Worm (Caenorhabditis elegans): ENCODE measurements around the gene sri-27.

sri-27 gene

DNA sequence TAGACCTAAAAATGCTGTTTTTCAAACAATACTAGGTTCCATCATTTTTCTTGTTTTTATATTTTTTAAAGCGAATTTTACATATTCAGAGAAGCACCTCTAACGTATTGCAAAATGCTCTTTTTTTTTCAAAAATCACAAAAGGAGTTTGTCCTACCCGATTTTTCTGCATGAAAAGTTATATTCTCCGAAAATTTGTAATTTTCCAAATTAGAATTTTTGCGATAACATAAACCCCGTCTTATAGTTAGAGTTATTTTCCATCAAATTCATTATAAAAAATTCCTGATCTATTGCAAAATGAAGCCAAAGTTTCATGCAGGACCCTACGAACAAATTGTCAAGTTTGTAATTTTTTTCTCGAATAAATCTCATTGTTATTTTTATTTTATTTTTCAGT, 17.0 kb upstream of the sri-27 start, which contains the start of gene srw-99:
srw-99 (plus strand) TSS at position 301 of the 400 bp plus-strand sequence.
- TF ChIP-seq cog-1 (tag; optimal IDR thresholded peaks at IDR 0.05) = no peak

DNA sequence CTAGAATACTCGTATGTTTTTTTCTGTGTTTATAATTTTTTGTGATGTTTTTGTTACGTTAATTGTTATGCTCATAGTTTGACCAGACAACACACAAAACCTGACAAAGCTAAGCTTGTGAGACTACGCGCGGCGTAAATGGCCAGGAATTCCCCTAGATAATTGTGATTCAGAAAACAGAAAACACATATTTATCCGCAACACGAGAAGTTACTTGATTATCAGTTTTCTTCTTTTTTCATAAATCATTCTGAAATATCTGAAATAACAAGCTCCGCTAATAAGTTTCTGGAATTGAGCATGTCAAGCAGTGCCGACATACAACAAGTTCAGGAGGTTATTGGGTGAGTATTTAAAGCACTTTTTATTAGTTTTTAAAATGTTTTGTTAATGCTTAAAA, 14.5 kb upstream of the sri-27 start, which contains the start of gene srw-100:
srw-100 (plus strand) TSS at position 301 of the 400 bp plus-strand sequence.
- TF ChIP-seq T22C8.4 (GFP tag; IDR thresholded peaks at IDR 0.05) = no peak
- TF ChIP-seq ztf-23 (GFP tag; IDR thresholded peaks at IDR 0.05) = no peak
- no peak for TF ChIP-seq ref-1 (GFP tag; conservative IDR thresholded peaks at IDR 0.05)
- TF ChIP-seq cog-1 (tag; optimal IDR thresholded peaks at IDR 0.05) = no peak
- no peak for TF ChIP-seq tab-1 (GFP tag; IDR thresholded peaks at IDR 0.05)
- TF ChIP-seq med-1 (GFP tag; optimal IDR thresholded peaks at IDR 0.05; ENCODE audit: insufficient read depth) = no peak
- TF ChIP-seq klf-2 (GFP tag; conservative IDR thresholded peaks at IDR 0.05) = no peak
- no peak for TF ChIP-seq ztf-29 (GFP tag; IDR thresholded peaks at IDR 0.05)
- no peak for TF ChIP-seq flt-1 (GFP tag; IDR thresholded peaks at IDR 0.05)

DNA sequence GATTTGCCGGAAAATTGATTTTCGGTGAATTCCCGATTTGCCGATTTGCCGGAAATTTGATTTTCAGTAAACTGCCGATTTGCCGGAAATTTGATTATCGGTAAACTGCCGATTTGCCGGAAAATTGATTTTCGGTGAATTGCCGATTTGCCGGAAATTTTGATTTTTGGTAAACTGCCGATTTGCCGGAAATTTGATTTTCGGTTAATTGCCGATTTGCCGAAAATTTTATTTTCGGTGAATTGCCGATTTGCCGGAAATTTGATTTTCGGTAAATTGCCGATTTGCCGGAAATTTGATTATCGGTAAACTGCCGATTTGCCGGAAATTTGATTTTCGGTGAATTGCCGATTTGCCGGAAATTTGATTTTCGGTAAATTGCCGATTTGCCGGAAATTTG, 13.0 kb upstream of the sri-27 start:
- TF ChIP-seq ztf-23 (GFP tag; IDR thresholded peaks at IDR 0.05) = peak; percentile 37; the same call in 1 of the 2 replicates

DNA sequence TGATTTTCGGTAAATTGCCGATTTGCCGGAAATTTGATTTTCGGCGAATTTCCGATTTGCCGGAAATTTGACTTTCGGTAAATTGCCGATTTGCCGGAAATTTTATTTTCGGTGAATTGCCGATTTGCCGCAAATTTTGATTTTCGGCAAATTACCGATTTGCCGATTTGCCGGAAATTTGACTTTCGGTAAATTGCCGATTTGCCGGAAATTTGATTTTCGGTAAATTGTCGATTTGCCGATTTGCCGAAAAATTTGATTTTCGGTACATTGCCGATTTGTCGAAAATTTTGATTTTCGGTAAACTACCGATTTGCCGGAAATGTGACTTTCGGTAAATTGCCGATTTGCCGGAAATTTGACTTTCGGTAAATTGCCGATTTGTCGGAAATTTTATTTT, 11.7 kb upstream of the sri-27 start:
- peak; percentile 29; the same call in 1 of the 2 replicates for TF ChIP-seq T22C8.4 (GFP tag; IDR thresholded peaks at IDR 0.05)
- TF ChIP-seq ref-1 (GFP tag; conservative IDR thresholded peaks at IDR 0.05) = peak; percentile 47; the same call in 1 of the 2 replicates
- peak; percentile 86 for TF ChIP-seq klf-2 (GFP tag; conservative IDR thresholded peaks at IDR 0.05)
- peak; percentile 81 for TF ChIP-seq tab-1 (GFP tag; IDR thresholded peaks at IDR 0.05)
- TF ChIP-seq ztf-23 (GFP tag; IDR thresholded peaks at IDR 0.05) = peak; percentile 84
- peak; percentile 57 for TF ChIP-seq flt-1 (GFP tag; IDR thresholded peaks at IDR 0.05)

DNA sequence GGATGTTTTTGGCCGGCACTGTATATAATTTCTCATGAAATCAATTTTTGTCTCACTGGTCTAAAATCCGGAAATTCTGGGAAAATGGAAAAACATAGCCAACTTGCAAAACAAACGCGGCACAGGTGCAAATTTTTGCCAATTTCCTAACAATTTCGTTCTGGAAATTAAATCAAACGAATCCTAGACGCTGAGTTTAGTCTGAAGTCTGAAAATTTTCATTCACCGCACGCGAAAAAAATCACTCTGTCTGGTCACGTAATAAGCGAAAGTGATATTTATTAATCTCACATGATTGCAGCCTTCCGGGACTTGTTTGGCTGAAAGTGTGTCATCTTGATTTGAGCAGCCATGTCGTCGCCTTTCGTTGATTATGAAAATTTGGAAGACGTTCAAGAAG, 8.6 kb upstream of the sri-27 start, which contains the start of gene srw-103:
srw-103 (plus strand) TSS at position 301 of the 400 bp plus-strand sequence.
- TF ChIP-seq med-1 (GFP tag; optimal IDR thresholded peaks at IDR 0.05; ENCODE audit: insufficient read depth) (no peak), ztf-29 (GFP tag; IDR thresholded peaks at IDR 0.05) (no peak), cog-1 (tag; optimal IDR thresholded peaks at IDR 0.05) (no peak), tab-1 (GFP tag; IDR thresholded peaks at IDR 0.05) (no peak), ztf-23 (GFP tag; IDR thresholded peaks at IDR 0.05) (no peak), flt-1 (GFP tag; IDR thresholded peaks at IDR 0.05) (no peak), klf-2 (GFP tag; conservative IDR thresholded peaks at IDR 0.05) (no peak), ref-1 (GFP tag; conservative IDR thresholded peaks at IDR 0.05) (no peak), T22C8.4 (GFP tag; IDR thresholded peaks at IDR 0.05) (no peak)

DNA sequence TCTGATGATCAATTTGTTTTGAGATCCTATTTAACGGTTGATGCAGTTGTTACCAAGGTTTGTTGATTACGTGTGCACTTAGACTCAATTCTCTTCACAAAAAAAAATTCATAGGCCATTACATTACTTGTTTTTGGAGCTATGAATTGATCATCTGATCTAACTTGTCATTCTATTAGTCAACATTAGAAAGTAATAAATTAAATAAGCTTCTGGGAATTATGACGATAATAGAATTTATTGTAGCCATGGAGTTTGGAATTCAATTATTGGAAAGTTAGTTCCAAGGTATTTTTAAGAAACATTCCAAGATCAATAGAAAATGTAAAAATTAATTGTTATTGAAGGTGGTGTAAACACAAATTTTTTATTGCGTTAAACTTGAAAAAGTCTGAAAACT, 7.2 kb upstream of the sri-27 start:
- TF ChIP-seq flt-1 (GFP tag; IDR thresholded peaks at IDR 0.05) = no peak
- TF ChIP-seq tab-1 (GFP tag; IDR thresholded peaks at IDR 0.05) = no peak
- no peak for TF ChIP-seq ztf-29 (GFP tag; IDR thresholded peaks at IDR 0.05)
- no peak for TF ChIP-seq cog-1 (tag; optimal IDR thresholded peaks at IDR 0.05)
- no peak for TF ChIP-seq klf-2 (GFP tag; conservative IDR thresholded peaks at IDR 0.05)
- TF ChIP-seq med-1 (GFP tag; optimal IDR thresholded peaks at IDR 0.05; ENCODE audit: insufficient read depth) = no peak
- no peak for TF ChIP-seq ref-1 (GFP tag; conservative IDR thresholded peaks at IDR 0.05)
- TF ChIP-seq ztf-23 (GFP tag; IDR thresholded peaks at IDR 0.05) = no peak

DNA sequence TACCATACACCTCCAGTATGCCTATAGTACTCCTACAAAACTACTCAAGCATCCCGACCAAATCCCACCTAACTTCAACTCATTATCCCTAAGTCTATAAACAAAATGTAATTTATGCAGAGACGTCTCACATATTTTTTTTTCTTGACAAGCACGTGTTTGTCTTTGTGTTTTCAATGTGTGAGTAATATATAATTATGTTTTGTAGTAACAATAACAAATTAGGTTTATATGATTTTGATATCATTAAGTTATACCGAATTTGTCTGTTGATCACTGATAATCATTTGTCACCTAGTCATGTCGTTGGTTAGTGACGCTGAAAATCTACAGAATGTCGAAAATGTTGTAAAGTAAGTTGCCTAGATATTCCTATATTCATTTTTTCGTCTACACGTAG, 5.5 kb upstream of the sri-27 start, which contains the start of gene srw-102:
srw-102 (plus strand) TSS at position 301 of the 400 bp plus-strand sequence.
- TF ChIP-seq ztf-29 (GFP tag; IDR thresholded peaks at IDR 0.05) = no peak
- no peak for TF ChIP-seq ref-1 (GFP tag; conservative IDR thresholded peaks at IDR 0.05)
- no peak for TF ChIP-seq tab-1 (GFP tag; IDR thresholded peaks at IDR 0.05)
- TF ChIP-seq cog-1 (tag; optimal IDR thresholded peaks at IDR 0.05) = no peak
- no peak for TF ChIP-seq klf-2 (GFP tag; conservative IDR thresholded peaks at IDR 0.05)
- no peak for TF ChIP-seq flt-1 (GFP tag; IDR thresholded peaks at IDR 0.05)
- TF ChIP-seq ztf-23 (GFP tag; IDR thresholded peaks at IDR 0.05) = no peak

DNA sequence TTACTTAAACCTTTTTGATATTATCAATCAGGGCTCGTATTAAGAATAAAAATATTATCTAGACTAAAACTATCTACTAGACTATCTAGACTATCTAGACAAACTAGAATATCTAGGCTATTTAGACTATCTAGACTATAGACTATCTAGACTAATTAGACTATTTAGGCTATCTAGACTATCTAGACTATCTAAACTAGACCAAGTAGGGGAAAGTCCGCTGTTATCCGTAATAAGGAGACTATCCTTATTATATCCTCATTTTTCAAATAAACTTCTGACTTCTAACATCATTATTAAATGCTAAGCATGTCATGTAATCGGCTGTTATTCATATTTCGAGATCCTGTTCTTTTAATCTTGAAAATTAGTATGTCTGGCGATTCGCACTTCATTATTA, 3.5 kb upstream of the sri-27 start, which contains the start of gene srw-101:
srw-101 (plus strand) TSS at position 301 of the 400 bp plus-strand sequence.
- TF ChIP-seq ztf-29 (GFP tag; IDR thresholded peaks at IDR 0.05) (no peak), flt-1 (GFP tag; IDR thresholded peaks at IDR 0.05) (no peak), klf-2 (GFP tag; conservative IDR thresholded peaks at IDR 0.05) (no peak), med-1 (GFP tag; optimal IDR thresholded peaks at IDR 0.05; ENCODE audit: insufficient read depth) (no peak), ref-1 (GFP tag; conservative IDR thresholded peaks at IDR 0.05) (no peak), T22C8.4 (GFP tag; IDR thresholded peaks at IDR 0.05) (no peak), cog-1 (tag; optimal IDR thresholded peaks at IDR 0.05) (no peak), tab-1 (GFP tag; IDR thresholded peaks at IDR 0.05) (no peak), ztf-23 (GFP tag; IDR thresholded peaks at IDR 0.05) (no peak)

DNA sequence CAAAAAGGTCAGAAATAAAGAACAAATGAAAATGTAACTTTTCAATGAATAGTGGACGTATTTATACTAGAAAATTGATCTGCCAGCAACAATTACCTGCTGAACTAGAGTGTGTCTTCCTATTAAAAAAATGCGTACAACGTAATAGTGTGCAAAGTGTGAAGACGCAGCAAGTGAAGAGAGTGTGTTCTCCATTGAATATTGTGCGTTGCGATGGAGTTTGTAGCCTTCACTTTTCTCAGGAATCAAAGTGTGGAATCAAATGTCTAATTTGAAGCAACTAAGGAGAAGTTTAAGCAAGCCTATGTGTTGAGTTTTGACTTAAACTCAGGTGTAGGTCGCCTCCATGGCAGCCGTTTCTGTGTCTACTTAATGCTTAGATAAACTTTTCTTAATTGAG, 6.5 kb downstream of the sri-27 start, which contains the start of gene gst-21:
gst-21 (minus strand) TSS at position 101 of the 400 bp plus-strand sequence.
- TF ChIP-seq ztf-23 (GFP tag; IDR thresholded peaks at IDR 0.05) (no peak), T22C8.4 (GFP tag; IDR thresholded peaks at IDR 0.05) (no peak), ref-1 (GFP tag; conservative IDR thresholded peaks at IDR 0.05) (no peak), med-1 (GFP tag; optimal IDR thresholded peaks at IDR 0.05; ENCODE audit: insufficient read depth) (no peak), tab-1 (GFP tag; IDR thresholded peaks at IDR 0.05) (no peak), cog-1 (tag; optimal IDR thresholded peaks at IDR 0.05) (no peak), flt-1 (GFP tag; IDR thresholded peaks at IDR 0.05) (no peak), ztf-29 (GFP tag; IDR thresholded peaks at IDR 0.05) (no peak), klf-2 (GFP tag; conservative IDR thresholded peaks at IDR 0.05) (no peak)

DNA sequence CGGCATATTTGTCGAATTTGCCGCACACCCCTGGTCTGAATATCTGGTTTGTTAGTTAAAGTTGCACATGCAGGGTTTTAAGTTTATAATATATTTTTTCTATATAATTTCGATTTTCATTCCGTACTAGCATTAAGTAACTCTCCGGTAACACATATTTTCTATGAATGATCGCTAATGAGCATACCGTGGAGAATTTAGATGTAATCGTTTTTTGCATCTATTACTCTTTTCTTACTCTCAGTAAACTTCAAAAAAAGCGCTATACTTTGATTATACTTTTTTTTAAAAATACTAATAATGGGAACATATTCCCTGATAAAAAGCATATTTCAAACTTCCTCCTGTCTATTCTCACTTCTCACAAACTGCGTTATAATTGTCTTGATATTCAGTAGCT, 9.1 kb downstream of the sri-27 start, which contains the start of gene str-160:
str-160 (plus strand) TSS at position 301 of the 400 bp plus-strand sequence.
- no peak for TF ChIP-seq klf-2 (GFP tag; conservative IDR thresholded peaks at IDR 0.05)
- no peak for TF ChIP-seq tab-1 (GFP tag; IDR thresholded peaks at IDR 0.05)
- TF ChIP-seq flt-1 (GFP tag; IDR thresholded peaks at IDR 0.05) = no peak
- no peak for TF ChIP-seq ref-1 (GFP tag; conservative IDR thresholded peaks at IDR 0.05)
- no peak for TF ChIP-seq ztf-29 (GFP tag; IDR thresholded peaks at IDR 0.05)
- TF ChIP-seq med-1 (GFP tag; optimal IDR thresholded peaks at IDR 0.05; ENCODE audit: insufficient read depth) = no peak
- no peak for TF ChIP-seq cog-1 (tag; optimal IDR thresholded peaks at IDR 0.05)
- no peak for TF ChIP-seq T22C8.4 (GFP tag; IDR thresholded peaks at IDR 0.05)
- TF ChIP-seq ztf-23 (GFP tag; IDR thresholded peaks at IDR 0.05) = no peak
